Worm (Caenorhabditis elegans): ENCODE data around the gene K02E10.4.
A peak's percentile ranks its signal among the peaks of the same experiment; 100 is the strongest.

The K02E10.4 gene

ce11 chrX:2483078-2483477 lies at the start of gene K02E10.4:
Gene K02E10.4, plus strand, starts transcription at chrX:2483263.
- peak; percentile 46 for TF ChIP-seq nhr-23 (tag; optimal IDR thresholded peaks at IDR 0.05)
- TF ChIP-seq snpc-4 (tag; optimal IDR thresholded peaks at IDR 0.05): no peak

DNA sequence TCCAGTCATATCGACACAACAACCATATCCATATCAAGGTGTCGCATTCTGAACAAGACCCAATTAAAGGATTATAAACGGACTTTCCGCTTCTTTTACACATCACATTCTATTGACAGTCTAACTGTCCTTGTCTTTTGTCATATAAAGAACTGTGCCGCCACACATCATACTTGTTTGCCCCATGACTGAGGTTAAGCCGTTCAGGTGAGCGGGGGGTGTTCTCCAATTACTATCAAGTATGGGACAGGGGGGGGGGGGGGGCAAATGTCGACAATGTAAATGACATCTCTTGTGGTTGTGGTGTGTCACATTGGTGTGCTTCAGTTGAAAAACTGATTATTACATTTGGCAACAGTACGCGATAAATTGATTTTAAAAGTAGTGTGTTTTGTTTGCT lies 49.3 kb upstream of the K02E10.4 start:
- no peak for TF ChIP-seq nhr-67 (tag; optimal IDR thresholded peaks at IDR 0.05)
- TF ChIP-seq skn-1 (tag; optimal IDR thresholded peaks at IDR 0.05): no peak
- TF ChIP-seq elt-3 (tag; optimal IDR thresholded peaks at IDR 0.05): no peak
- TF ChIP-seq nhr-28 (tag; optimal IDR thresholded peaks at IDR 0.05): no peak
- TF ChIP-seq zag-1 (tag; optimal IDR thresholded peaks at IDR 0.05): no peak
- TF ChIP-seq aly-2 (tag; optimal IDR thresholded peaks at IDR 0.05): no peak
- TF ChIP-seq fkh-10 (GFP tag; optimal IDR thresholded peaks at IDR 0.05): no peak
- no peak for TF ChIP-seq elt-2 (tag; optimal IDR thresholded peaks at IDR 0.05)
- TF ChIP-seq nfya-1 (tag; optimal IDR thresholded peaks at IDR 0.05; ENCODE audit: insufficient read depth): no peak
- no peak for TF ChIP-seq nhr-77 (tag; optimal IDR thresholded peaks at IDR 0.05)
- TF ChIP-seq nhr-23 (tag; optimal IDR thresholded peaks at IDR 0.05): no peak
- TF ChIP-seq daf-12 (tag; optimal IDR thresholded peaks at IDR 0.05): no peak
- no peak for TF ChIP-seq mml-1 (tag; optimal IDR thresholded peaks at IDR 0.05)
- TF ChIP-seq snpc-4 (tag; optimal IDR thresholded peaks at IDR 0.05): no peak
- TF ChIP-seq mdl-1 (tag; optimal IDR thresholded peaks at IDR 0.05): no peak

DNA sequence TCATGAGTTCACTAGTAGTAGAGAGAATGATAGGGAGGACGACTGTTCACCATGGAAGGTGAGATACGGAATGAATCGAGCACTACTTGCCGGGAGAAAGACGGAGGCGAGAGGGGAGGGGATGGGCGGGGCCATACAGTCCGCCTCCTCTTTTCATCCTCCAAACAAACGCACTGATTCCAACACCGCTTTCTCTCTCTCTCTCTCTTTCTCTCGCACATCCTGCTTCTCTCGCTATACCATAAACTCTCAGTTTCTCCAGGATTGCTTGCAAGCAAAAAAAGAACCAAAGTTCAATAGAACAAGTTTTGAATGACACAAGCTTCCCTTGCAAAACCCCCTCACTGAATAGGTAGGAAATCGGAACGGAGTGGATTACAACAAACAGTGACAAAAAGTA lies 47.7 kb upstream of the K02E10.4 start:
- TF ChIP-seq pha-4 (tag; optimal IDR thresholded peaks at IDR 0.05) (peak; percentile 16), ama-1 (optimal IDR thresholded peaks at IDR 0.05) (peak; percentile 24), nfya-1 (tag; optimal IDR thresholded peaks at IDR 0.05; ENCODE audit: insufficient read depth) (peak; percentile 10), ZK546.5 (tag; optimal IDR thresholded peaks at IDR 0.05) (no peak), skn-1 (tag; optimal IDR thresholded peaks at IDR 0.05) (no peak)

- no peak for TF ChIP-seq ceh-28 (tag; optimal IDR thresholded peaks at IDR 0.05)
- TF ChIP-seq fkh-2 (tag; optimal IDR thresholded peaks at IDR 0.05): no peak
- TF ChIP-seq lin-39 (tag; optimal IDR thresholded peaks at IDR 0.05): no peak
- no peak for TF ChIP-seq pqm-1 (tag; optimal IDR thresholded peaks at IDR 0.05)
- no peak for TF ChIP-seq egl-5 (tag; optimal IDR thresholded peaks at IDR 0.05)
- no peak for TF ChIP-seq ztf-4 (tag; optimal IDR thresholded peaks at IDR 0.05)
Measured at ce11 chrX:2438857-2439256, 44.2 kb upstream of the K02E10.4 start, which contains the start of gene gid-2. Gene gid-2, minus strand, starts transcription at chrX:2438957.

DNA sequence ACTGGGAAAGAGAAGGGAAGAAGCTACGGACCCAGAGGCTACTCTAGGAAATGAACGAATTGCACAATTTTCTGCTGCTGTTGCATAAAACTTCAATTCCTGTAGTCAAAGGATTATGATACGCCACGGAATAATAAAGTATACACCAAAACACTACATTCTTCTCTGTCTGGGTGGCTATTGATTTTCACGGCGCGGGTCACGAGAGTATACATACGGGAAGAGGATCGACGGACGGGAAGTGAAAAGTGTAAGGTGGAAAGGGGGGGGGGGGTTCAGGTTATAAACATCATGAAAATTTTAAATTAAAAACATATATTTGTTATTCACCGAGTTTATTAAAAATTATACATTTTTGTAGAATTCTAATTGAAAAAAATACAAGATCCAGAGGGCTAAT lies 43.8 kb upstream of the K02E10.4 start:
- no peak for TF ChIP-seq zag-1 (tag; optimal IDR thresholded peaks at IDR 0.05)
- TF ChIP-seq nfya-1 (tag; optimal IDR thresholded peaks at IDR 0.05; ENCODE audit: insufficient read depth): peak; percentile 6

- TF ChIP-seq snpc-4 (tag; optimal IDR thresholded peaks at IDR 0.05) (no peak), pha-4 (tag; optimal IDR thresholded peaks at IDR 0.05) (peak; percentile 41), mdl-1 (tag; optimal IDR thresholded peaks at IDR 0.05) (no peak), ceh-82 (tag; optimal IDR thresholded peaks at IDR 0.05) (no peak), elt-2 (tag; optimal IDR thresholded peaks at IDR 0.05) (peak; percentile 65), unc-62 (GFP tag; optimal IDR thresholded peaks at IDR 0.05) (no peak), fos-1 (tag; optimal IDR thresholded peaks at IDR 0.05) (no peak), unc-39 (tag; optimal IDR thresholded peaks at IDR 0.05) (no peak), nfya-1 (tag; optimal IDR thresholded peaks at IDR 0.05; ENCODE audit: insufficient read depth) (no peak), eor-1 (tag; optimal IDR thresholded peaks at IDR 0.05) (no peak), nhr-67 (tag; optimal IDR thresholded peaks at IDR 0.05) (no peak), nhr-28 (tag; optimal IDR thresholded peaks at IDR 0.05) (no peak), lsy-12 (tag; optimal IDR thresholded peaks at IDR 0.05) (no peak), pqm-1 (tag; optimal IDR thresholded peaks at IDR 0.05) (peak; percentile 40)
Measured at ce11 chrX:2439728-2440127, 43.3 kb upstream of the K02E10.4 start.

DNA sequence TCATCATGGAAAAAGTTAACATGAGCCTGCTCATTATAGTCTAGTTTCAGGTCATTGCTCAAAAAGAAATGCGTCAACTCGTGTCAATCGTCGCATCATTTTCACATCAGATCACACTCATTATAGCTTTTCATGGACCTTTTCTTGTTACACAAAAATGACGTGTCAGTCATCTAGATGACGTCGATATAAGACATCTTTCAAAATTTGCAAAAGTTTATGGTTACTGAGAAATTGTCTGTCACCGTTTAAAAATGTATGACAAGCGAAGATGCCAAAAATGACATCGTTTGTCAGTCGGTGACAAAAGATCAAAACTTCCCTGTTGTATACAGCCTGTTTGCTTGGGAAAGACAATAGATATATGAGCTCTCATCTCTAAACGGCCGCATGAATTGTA lies 41.9 kb upstream of the K02E10.4 start:
- no peak for TF ChIP-seq nhr-11 (tag; optimal IDR thresholded peaks at IDR 0.05)
- no peak for TF ChIP-seq hmg-11 (tag; optimal IDR thresholded peaks at IDR 0.05)
- TF ChIP-seq ZK546.5 (tag; optimal IDR thresholded peaks at IDR 0.05): no peak
- no peak for TF ChIP-seq nhr-237 (tag; optimal IDR thresholded peaks at IDR 0.05)
- TF ChIP-seq mdl-1 (tag; optimal IDR thresholded peaks at IDR 0.05): no peak
- TF ChIP-seq lin-39 (tag; optimal IDR thresholded peaks at IDR 0.05): no peak
- TF ChIP-seq elt-2 (tag; optimal IDR thresholded peaks at IDR 0.05): no peak
- TF ChIP-seq lin-15B (tag; optimal IDR thresholded peaks at IDR 0.05): no peak
- TF ChIP-seq unc-62 (GFP tag; optimal IDR thresholded peaks at IDR 0.05): no peak
- TF ChIP-seq ztf-11 (tag; optimal IDR thresholded peaks at IDR 0.05): no peak
- TF ChIP-seq nhr-25 (tag; optimal IDR thresholded peaks at IDR 0.05): no peak
- TF ChIP-seq nhr-76 (tag; optimal IDR thresholded peaks at IDR 0.05): no peak
- TF ChIP-seq ceh-9 (tag; optimal IDR thresholded peaks at IDR 0.05): no peak
- no peak for TF ChIP-seq aly-2 (tag; optimal IDR thresholded peaks at IDR 0.05)
- no peak for TF ChIP-seq sea-2 (GFP tag; optimal IDR thresholded peaks at IDR 0.05)
- no peak for TF ChIP-seq fkh-10 (GFP tag; optimal IDR thresholded peaks at IDR 0.05)
- TF ChIP-seq nhr-12 (tag; optimal IDR thresholded peaks at IDR 0.05): no peak
- TF ChIP-seq zag-1 (tag; optimal IDR thresholded peaks at IDR 0.05): no peak
- TF ChIP-seq snpc-4 (tag; optimal IDR thresholded peaks at IDR 0.05): no peak
- no peak for TF ChIP-seq nhr-77 (tag; optimal IDR thresholded peaks at IDR 0.05)

All from whole organism, L3 larva.